Fruit fly (Drosophila melanogaster) whole organism, embryonic: ENCODE measurements around the gene dnc.
A peak's percentile ranks its signal among the peaks of the same experiment; 100 is the strongest.

ENCODE experiments used
- Blimp-1 ChIP-seq: fragments of 200-800 bp; sonication (Bioruptor generic); optimal IDR thresholded peaks from 3 replicates; lab custom pipeline; 2018; ENCODE audit warnings: missing biosample characterization, missing genetic modification characterization, mild to moderate bottlenecking, moderate library complexity, missing genetic modification reagents
- CG10267 ChIP-seq: fragments of 200-800 bp; sonication (Bioruptor generic); optimal IDR thresholded peaks from 2 replicates; lab custom pipeline; 2018; ENCODE audit warnings: missing biosample characterization, mild to moderate bottlenecking, missing genetic modification characterization, moderate library complexity
- CG10321 ChIP-seq: fragments of 200-800 bp; sonication (Bioruptor generic); IDR thresholded peaks from 2 replicates; pipeline ENCODE4 v1.3.6; 2022; ENCODE audit warnings: missing biosample characterization, missing genetic modification characterization
- CG10543 ChIP-seq: fragments of 200-800 bp; sonication (Bioruptor generic); optimal IDR thresholded peaks from 3 replicates; lab custom pipeline; 2017; ENCODE audit warnings: missing biosample characterization, mild to moderate bottlenecking, missing genetic modification characterization, moderate library complexity
- CG12219 ChIP-seq: fragments of 200-800 bp; sonication (Bioruptor generic); optimal IDR thresholded peaks from 3 replicates; lab custom pipeline; 2018; ENCODE audit warnings: missing biosample characterization, mild to moderate bottlenecking, missing genetic modification characterization
- CG13123 ChIP-seq: fragments of 200-800 bp; sonication (Bioruptor generic); optimal IDR thresholded peaks from 2 replicates; lab custom pipeline; 2016; ENCODE audit warnings: missing biosample characterization, missing genetic modification characterization
- CG13624 ChIP-seq: fragments of 200-800 bp; sonication (Bioruptor generic); optimal IDR thresholded peaks from 2 replicates; lab custom pipeline; 2016; ENCODE audit warnings: missing biosample characterization, missing genetic modification characterization
- CG13775 ChIP-seq: fragments of 200-800 bp; sonication (Bioruptor generic); optimal IDR thresholded peaks from 3 replicates; lab custom pipeline; 2017; ENCODE audit warnings: missing biosample characterization, mild to moderate bottlenecking, missing genetic modification characterization
- CG15011 ChIP-seq: fragments of 200-800 bp; sonication (Bioruptor generic); optimal IDR thresholded peaks from 3 replicates; lab custom pipeline; 2018; ENCODE audit warnings: missing biosample characterization, mild to moderate bottlenecking, missing genetic modification characterization
- CG17359 ChIP-seq: fragments of 200-800 bp; sonication (Bioruptor generic); optimal IDR thresholded peaks from 3 replicates; lab custom pipeline; 2018; ENCODE audit warnings: missing biosample characterization, mild to moderate bottlenecking, missing genetic modification characterization, moderate library complexity
- CG2116 ChIP-seq: fragments of 200-800 bp; sonication (Bioruptor generic); optimal IDR thresholded peaks from 3 replicates; lab custom pipeline; 2018; ENCODE audit warnings: missing biosample characterization, mild to moderate bottlenecking, missing genetic modification characterization
- CG3281 ChIP-seq: fragments of 200-800 bp; sonication (Bioruptor generic); optimal IDR thresholded peaks from 3 replicates; lab custom pipeline; 2017; ENCODE audit warnings: missing biosample characterization, mild to moderate bottlenecking, missing genetic modification characterization
- CG33213 ChIP-seq: fragments of 200-800 bp; sonication (Bioruptor generic); optimal IDR thresholded peaks from 3 replicates; lab custom pipeline; 2016; ENCODE audit warnings: missing biosample characterization, missing genetic modification characterization
- CG3838 ChIP-seq: fragments of 200-800 bp; sonication (Bioruptor generic); optimal IDR thresholded peaks from 3 replicates; lab custom pipeline; 2016; ENCODE audit warnings: missing biosample characterization, missing genetic modification characterization
- CG3847 ChIP-seq: fragments of 200-800 bp; sonication (Bioruptor generic); IDR thresholded peaks from 2 replicates; pipeline ENCODE4 v1.3.6; 2022; ENCODE audit warnings: missing biosample characterization, missing genetic modification characterization
- CG4328 ChIP-seq: fragments of 200-800 bp; sonication (Bioruptor generic); optimal IDR thresholded peaks from 3 replicates; lab custom pipeline; 2017; ENCODE audit warnings: missing biosample characterization, missing genetic modification reagents, missing genetic modification characterization
- CG5953 ChIP-seq: fragments of 200-800 bp; sonication (Bioruptor generic); IDR thresholded peaks from 2 replicates; pipeline ENCODE4 v1.3.6; 2022; ENCODE audit warnings: missing biosample characterization, missing genetic modification characterization
- CG6254 ChIP-seq: fragments of 200-800 bp; sonication (Bioruptor generic); optimal IDR thresholded peaks from 3 replicates; lab custom pipeline; 2017; ENCODE audit warnings: mild to moderate bottlenecking, missing biosample characterization, missing genetic modification reagents, missing genetic modification characterization
- CG6683 ChIP-seq: fragments of 200-800 bp; sonication (Bioruptor generic); optimal IDR thresholded peaks from 2 replicates; lab custom pipeline; 2017; ENCODE audit warnings: missing biosample characterization, mild to moderate bottlenecking, missing genetic modification characterization, missing genetic modification reagents
- CG8765 ChIP-seq: fragments of 200-800 bp; sonication (Bioruptor generic); IDR thresholded peaks from 2 replicates; pipeline ENCODE4 v1.3.6; 2022; ENCODE audit warnings: missing biosample characterization, missing genetic modification characterization
- CG9609 ChIP-seq: fragments of 200-800 bp; sonication (Bioruptor generic); optimal IDR thresholded peaks from 3 replicates; lab custom pipeline; 2016; ENCODE audit warnings: missing biosample characterization, missing genetic modification characterization
- Camta ChIP-seq: fragments of 200-800 bp; sonication (Bioruptor generic); optimal IDR thresholded peaks from 2 replicates; lab custom pipeline; 2016; ENCODE audit warnings: missing biosample characterization, missing genetic modification characterization
- Dip2 ChIP-seq: fragments of 200-800 bp; sonication (Bioruptor generic); IDR thresholded peaks from 2 replicates; pipeline ENCODE4 v1.3.6; 2022; ENCODE audit warnings: missing biosample characterization, missing genetic modification characterization
- Doc3 ChIP-seq: fragments of 200-800 bp; sonication (Bioruptor generic); IDR thresholded peaks from 3 replicates; pipeline ENCODE4 v1.3.6; 2022; ENCODE audit warnings: missing biosample characterization, missing genetic modification characterization; ENCODE audit not compliant: partially characterized antibody
- Fer2 ChIP-seq: fragments of 200-800 bp; sonication (Bioruptor generic); optimal IDR thresholded peaks from 2 replicates; lab custom pipeline; 2018; ENCODE audit warnings: missing biosample characterization, mild to moderate bottlenecking, missing genetic modification characterization, moderate library complexity
- HHEX ChIP-seq: fragments of 200-800 bp; sonication (Bioruptor generic); optimal IDR thresholded peaks from 3 replicates; lab custom pipeline; 2017; ENCODE audit warnings: missing biosample characterization, mild to moderate bottlenecking, missing genetic modification characterization, missing genetic modification reagents
- HLHmδ ChIP-seq: fragments of 200-800 bp; sonication (Bioruptor generic); optimal IDR thresholded peaks from 2 replicates; lab custom pipeline; 2018; ENCODE audit warnings: missing biosample characterization, mild to moderate bottlenecking, missing genetic modification characterization, moderate library complexity
- Hr3 ChIP-seq: fragments of 200-800 bp; sonication (Bioruptor generic); optimal IDR thresholded peaks from 3 replicates; lab custom pipeline; 2016; ENCODE audit warnings: missing biosample characterization, missing genetic modification characterization
- Jarid2 ChIP-seq: fragments of 200-800 bp; sonication (Bioruptor generic); optimal IDR thresholded peaks from 3 replicates; lab custom pipeline; 2017; ENCODE audit warnings: mild to moderate bottlenecking, missing biosample characterization, missing genetic modification reagents, missing genetic modification characterization
- Lhr ChIP-seq: fragments of 200-800 bp; sonication (Bioruptor generic); optimal IDR thresholded peaks from 3 replicates; lab custom pipeline; 2017; ENCODE audit warnings: mild to moderate bottlenecking, missing biosample characterization, missing genetic modification reagents, missing genetic modification characterization
- NC2β ChIP-seq: fragments of 200-800 bp; sonication (Bioruptor generic); optimal IDR thresholded peaks from 2 replicates; lab custom pipeline; 2016; ENCODE audit warnings: missing biosample characterization, missing genetic modification characterization
- NK7.1 ChIP-seq: fragments of 200-800 bp; sonication (Bioruptor generic); optimal IDR thresholded peaks from 3 replicates; lab custom pipeline; 2016; ENCODE audit warnings: missing biosample characterization, missing genetic modification characterization
- Scr ChIP-seq: fragments of 200-800 bp; sonication (Bioruptor generic); IDR thresholded peaks from 2 replicates; pipeline ENCODE4 v1.3.6; 2022; ENCODE audit warnings: missing biosample characterization, missing genetic modification characterization; ENCODE audit not compliant: partially characterized antibody
- Sin3A ChIP-seq: fragments of >200 bp; optimal IDR thresholded peaks from 2 replicates; lab custom pipeline; 2018
- Trl ChIP-seq, 3 experiments: fragments of >200 bp in 2 of 3; fragments of 200-800 bp in 1 of 3; sonication (Bioruptor generic) in 1 of 3; optimal IDR thresholded peaks; 2 replicates in 1 of 3; 3 replicates in 2 of 3; lab custom pipeline; 2016 to 2017; ENCODE audit warnings: missing biosample characterization in 1 of 3, missing genetic modification characterization in 1 of 3
- bigmax ChIP-seq: fragments of 200-800 bp; sonication (Bioruptor generic); optimal IDR thresholded peaks from 2 replicates; lab custom pipeline; 2018; ENCODE audit warnings: missing biosample characterization, mild to moderate bottlenecking, missing genetic modification characterization
- dan ChIP-seq: fragments of 200-800 bp; sonication (Bioruptor generic); IDR thresholded peaks from 2 replicates; pipeline ENCODE4 v1.3.6; 2022; ENCODE audit warnings: missing biosample characterization, missing genetic modification characterization
- dati ChIP-seq: fragments of 200-800 bp; sonication (Bioruptor generic); IDR thresholded peaks from 2 replicates; pipeline ENCODE4 v1.3.6; 2022; ENCODE audit warnings: missing biosample characterization, missing genetic modification characterization
- exex ChIP-seq: fragments of 200-800 bp; sonication (Bioruptor generic); optimal IDR thresholded peaks from 4 replicates; lab custom pipeline; 2018; ENCODE audit warnings: missing biosample characterization, mild to moderate bottlenecking, missing genetic modification characterization, moderate library complexity
- fu2 ChIP-seq: fragments of 200-800 bp; sonication (Bioruptor generic); optimal IDR thresholded peaks from 2 replicates; lab custom pipeline; 2016; ENCODE audit warnings: missing biosample characterization, missing genetic modification characterization
- gcm2 ChIP-seq: fragments of 200-800 bp; sonication (Bioruptor generic); optimal IDR thresholded peaks from 2 replicates; lab custom pipeline; 2016; ENCODE audit warnings: missing biosample characterization, missing genetic modification characterization
- jigr1 ChIP-seq: fragments of 200-800 bp; sonication (Bioruptor generic); IDR thresholded peaks from 3 replicates; pipeline ENCODE4 v1.3.6; 2022; ENCODE audit warnings: missing biosample characterization, missing genetic modification characterization
- klu ChIP-seq: fragments of 200-800 bp; sonication (Bioruptor generic); IDR thresholded peaks from 2 replicates; pipeline ENCODE4 v1.3.6; 2022; ENCODE audit warnings: missing biosample characterization, missing genetic modification characterization
- lbe ChIP-seq: fragments of 200-800 bp; sonication (Bioruptor generic); optimal IDR thresholded peaks from 2 replicates; lab custom pipeline; 2016; ENCODE audit warnings: missing biosample characterization, mild to moderate bottlenecking, missing genetic modification characterization
- org-1 ChIP-seq: fragments of 200-800 bp; sonication (Bioruptor generic); optimal IDR thresholded peaks from 2 replicates; lab custom pipeline; 2017; ENCODE audit warnings: missing biosample characterization, missing genetic modification characterization
- pita ChIP-seq: fragments of 200-800 bp; sonication (Bioruptor generic); optimal IDR thresholded peaks from 2 replicates; lab custom pipeline; 2017; ENCODE audit warnings: missing biosample characterization, mild to moderate bottlenecking, missing genetic modification characterization
- pros ChIP-seq: fragments of 200-800 bp; sonication (Bioruptor generic); optimal IDR thresholded peaks from 3 replicates; lab custom pipeline; 2019; ENCODE audit warnings: missing biosample characterization, mild to moderate bottlenecking, missing genetic modification characterization, moderate library complexity
- scrt ChIP-seq: fragments of 200-800 bp; sonication (Bioruptor generic); optimal IDR thresholded peaks from 2 replicates; lab custom pipeline; 2018; ENCODE audit warnings: missing biosample characterization, mild to moderate bottlenecking, missing genetic modification characterization, moderate library complexity
- tio ChIP-seq: fragments of 200-800 bp; sonication (Bioruptor generic); optimal IDR thresholded peaks from 2 replicates; lab custom pipeline; 2017; ENCODE audit warnings: missing biosample characterization, missing genetic modification characterization, inconsistent platforms
- tup ChIP-seq: fragments of 200-800 bp; sonication (Bioruptor generic); optimal IDR thresholded peaks from 2 replicates; lab custom pipeline; 2016; ENCODE audit warnings: missing biosample characterization, mild to moderate bottlenecking, missing genetic modification characterization, moderate library complexity

dnc gene

dm6 chrX:3381667-3382066 is 205.4 kb downstream of the dnc start (continued):
- TF ChIP-seq CG2116 = no peak
- TF ChIP-seq CG12219 (GFP tag; lab: Kevin White, UChicago) = peak; percentile 76
- TF ChIP-seq CG10543 = no peak
- TF ChIP-seq dan = no peak
- TF ChIP-seq scrt (GFP tag; lab: Kevin White, UChicago) = peak; percentile 57
- TF ChIP-seq Scr = no peak
- peak; percentile 56 for TF ChIP-seq NK7.1 (GFP tag; lab: Kevin White, UChicago)
- peak; percentile 12 for TF ChIP-seq CG3281 (GFP tag; lab: Kevin White, UChicago)
- peak; percentile 60 for TF ChIP-seq Camta (GFP tag; lab: Kevin White, UChicago)
- TF ChIP-seq gcm2 (GFP tag; lab: Kevin White, UChicago) = peak; percentile 40
- peak; percentile 41 for TF ChIP-seq tio
- TF ChIP-seq org-1 (GFP tag; lab: Kevin White, UChicago) = peak; percentile 64
- TF ChIP-seq CG6254 = peak; percentile 19
- TF ChIP-seq bigmax (GFP tag; lab: Kevin White, UChicago) = no peak
- TF ChIP-seq CG10321 = 0 out of 2 replicates have a peak, but pooled peaks have one; percentile 23
- no peak for TF ChIP-seq HLHmδ
- TF ChIP-seq CG15011 = peak; percentile 32
- TF ChIP-seq CG6683 (GFP tag; lab: Kevin White, UChicago) = peak; percentile 23
- no peak; the same call in 1 of the 2 replicates for TF ChIP-seq CG5953
- peak; percentile 71 for TF ChIP-seq NC2β (GFP tag; lab: Kevin White, UChicago)
- no peak for TF ChIP-seq Fer2 (tag; lab: Kevin White, UChicago)
- TF ChIP-seq CG33213 (GFP tag; lab: Kevin White, UChicago) = peak; percentile 32
- no peak for TF ChIP-seq pros (GFP tag; lab: Kevin White, UChicago)
- peak; percentile 70 for TF ChIP-seq dati (GFP tag; lab: Robert Waterston, UW)
- no peak for TF ChIP-seq exex
- no peak for TF ChIP-seq CG8765 (GFP tag; lab: Robert Waterston, UW)
- no peak for TF ChIP-seq CG13775 (GFP tag; lab: Kevin White, UChicago)
- peak; percentile 37 for TF ChIP-seq HHEX (GFP tag; lab: Kevin White, UChicago)
- TF ChIP-seq Doc3 (GFP tag; lab: Robert Waterston, UW) = no peak
- no peak for TF ChIP-seq Jarid2 (GFP tag; lab: Kevin White, UChicago)
- no peak for TF ChIP-seq Lhr (GFP tag; lab: Kevin White, UChicago)
- TF ChIP-seq lbe (GFP tag; lab: Kevin White, UChicago) = peak; percentile 84
- TF ChIP-seq jigr1 = no peak; the same call in 2 of the 3 replicates
- TF ChIP-seq tup (GFP tag; lab: Kevin White, UChicago) = peak; percentile 28
- no peak for TF ChIP-seq pita (GFP tag; lab: Kevin White, UChicago)
- TF ChIP-seq CG3838 (GFP tag; lab: Kevin White, UChicago) = peak; percentile 19
- peak; percentile 24 for TF ChIP-seq fu2 (GFP tag; lab: Kevin White, UChicago)
- no peak for TF ChIP-seq klu (GFP tag; lab: Robert Waterston, UW)
- peak; percentile 76 for TF ChIP-seq CG17359 (tag; lab: Kevin White, UChicago)
- TF ChIP-seq Blimp-1 (GFP tag; lab: Kevin White, UChicago) = peak; percentile 50
- TF ChIP-seq Dip2 (GFP tag; lab: Robert Waterston, UW) = no peak
- TF ChIP-seq Hr3 (GFP tag; lab: Kevin White, UChicago) = peak; percentile 62
- TF ChIP-seq CG3847 = no peak
- TF ChIP-seq CG13123 (GFP tag; lab: Kevin White, UChicago) = peak; percentile 45
- peak; percentile 74 for TF ChIP-seq CG9609 (GFP tag; lab: Kevin White, UChicago)
- TF ChIP-seq CG13624 (GFP tag; lab: Kevin White, UChicago) = peak; percentile 78
- TF ChIP-seq Trl (optimal IDR thresholded peaks at IDR 0.05; lab: Kevin White, UChicago) = no peak
- TF ChIP-seq Trl (GFP tag; optimal IDR thresholded peaks at IDR 0.05; lab: Kevin White, UChicago) = peak; percentile 71
- peak; percentile 47 for TF ChIP-seq CG10267 (tag; lab: Kevin White, UChicago)
- no peak for TF ChIP-seq Sin3A (lab: Kevin White, UChicago)
- TF ChIP-seq CG4328 (GFP tag; lab: Kevin White, UChicago) = no peak
